Fruit fly (Drosophila melanogaster) whole organism, embryonic: ENCODE data around the gene ara.

Experiments used
- CG12071 ChIP-seq: fragments of 200-800 bp; sonication (Bioruptor generic); optimal IDR thresholded peaks from 3 replicates; lab custom pipeline; 2018; ENCODE audit warnings: missing biosample characterization, mild to moderate bottlenecking, missing genetic modification characterization
- CG14667 ChIP-seq: fragments of 200-800 bp; sonication (Bioruptor generic); IDR thresholded peaks from 2 replicates; pipeline ENCODE4 v1.3.6; 2022; ENCODE audit warnings: missing biosample characterization, missing genetic modification characterization
- CG16779 ChIP-seq: fragments of 200-800 bp; sonication (Bioruptor generic); IDR thresholded peaks from 2 replicates; pipeline ENCODE4 v1.3.6; 2022; ENCODE audit warnings: missing biosample characterization, missing genetic modification characterization
- CG3065 ChIP-seq: fragments of 200-800 bp; sonication (Bioruptor generic); optimal IDR thresholded peaks from 2 replicates; lab custom pipeline; 2016; ENCODE audit warnings: missing biosample characterization, missing genetic modification characterization
- CG3995 ChIP-seq: fragments of 200-800 bp; sonication (Bioruptor generic); optimal IDR thresholded peaks from 3 replicates; lab custom pipeline; 2016; ENCODE audit warnings: missing biosample characterization, missing genetic modification characterization
- CG43689 ChIP-seq: fragments of 200-800 bp; sonication (Bioruptor generic); IDR thresholded peaks from 2 replicates; pipeline ENCODE4 v1.3.6; 2022; ENCODE audit warnings: missing biosample characterization, missing genetic modification characterization
- CG6765 ChIP-seq: fragments of 200-800 bp; sonication (Bioruptor generic); optimal IDR thresholded peaks from 3 replicates; lab custom pipeline; 2017; ENCODE audit warnings: missing biosample characterization, mild to moderate bottlenecking, missing genetic modification characterization
- Fer2 ChIP-seq: fragments of 200-800 bp; sonication (Bioruptor generic); optimal IDR thresholded peaks from 2 replicates; lab custom pipeline; 2018; ENCODE audit warnings: missing biosample characterization, mild to moderate bottlenecking, missing genetic modification characterization, moderate library complexity
- MTF-1 ChIP-seq: fragments of 200-800 bp; sonication (Bioruptor generic); optimal IDR thresholded peaks from 2 replicates; lab custom pipeline; 2018; ENCODE audit warnings: missing biosample characterization, mild to moderate bottlenecking, missing genetic modification characterization, borderline replicate concordance
- aop ChIP-seq: fragments of 200-800 bp; sonication (Bioruptor generic); IDR thresholded peaks from 2 replicates; pipeline ENCODE4 v1.3.6; 2022; ENCODE audit warnings: missing biosample characterization, missing genetic modification characterization
- ara ChIP-seq: fragments of 200-800 bp; sonication (Bioruptor generic); IDR thresholded peaks from 2 replicates; pipeline ENCODE4 v1.3.6; 2022; ENCODE audit warnings: missing biosample characterization, missing genetic modification characterization
- fd96Cb ChIP-seq: fragments of 200-800 bp; sonication (Bioruptor generic); optimal IDR thresholded peaks from 2 replicates; lab custom pipeline; 2018; ENCODE audit warnings: missing biosample characterization, mild to moderate bottlenecking, missing genetic modification characterization, moderate library complexity
- onecut ChIP-seq: fragments of 200-800 bp; sonication (Bioruptor generic); IDR thresholded peaks from 2 replicates; pipeline ENCODE4 v1.3.6; 2022; ENCODE audit warnings: missing biosample characterization, missing genetic modification characterization
- scrt ChIP-seq: fragments of 200-800 bp; sonication (Bioruptor generic); optimal IDR thresholded peaks from 2 replicates; lab custom pipeline; 2018; ENCODE audit warnings: missing biosample characterization, mild to moderate bottlenecking, missing genetic modification characterization, moderate library complexity

- TF ChIP-seq Fer2 (no peak), ara (GFP tag; lab: Robert Waterston, UW) (peak; percentile 61), CG14667 (GFP tag; lab: Robert Waterston, UW) (no peak), scrt (GFP tag; lab: Kevin White, UChicago) (no peak), CG12071 (GFP tag; lab: Kevin White, UChicago) (no peak), CG43689 (GFP tag; lab: Robert Waterston, UW) (no peak), CG3065 (no peak), CG16779 (GFP tag; lab: Robert Waterston, UW) (no peak), CG6765 (GFP tag; lab: Kevin White, UChicago) (no peak), CG3995 (no peak), fd96Cb (tag; lab: Kevin White, UChicago) (no peak), MTF-1 (GFP tag; lab: Kevin White, UChicago) (no peak), aop (no peak), onecut (GFP tag; lab: Robert Waterston, UW) (no peak)
Observed at dm6 chr3L:12564284-12564683, 16.2 kb upstream of the ara start.
